Worm (Caenorhabditis elegans) whole organism, L4 larva: ENCODE data around the gene Y41E3.6.

ENCODE experiments used
- F26F4.8 ChIP-seq: fragments of 200-800 bp; sonication (Bioruptor generic); conservative IDR thresholded peaks from 2 replicates; pipeline ENCODE4 v1.3.6; 2022; ENCODE audit warnings: missing genetic modification characterization, missing compliant biosample characterization
- ama-1 ChIP-seq: fragments of 150-350 bp; optimal IDR thresholded peaks from 2 replicates; lab custom pipeline; 2014; ENCODE audit warnings: inconsistent platforms, mixed read lengths
- attf-4 ChIP-seq: sonication (generic microtip); optimal IDR thresholded peaks from 3 replicates; lab custom pipeline; 2017; ENCODE audit warnings: missing biosample characterization, missing genetic modification characterization
- ceh-82 ChIP-seq: sonication (generic microtip); optimal IDR thresholded peaks from 2 replicates; lab custom pipeline; 2017; ENCODE audit warnings: missing biosample characterization, missing genetic modification characterization
- dmd-9 ChIP-seq: fragments of 200-800 bp; sonication (Bioruptor generic); IDR thresholded peaks from 2 replicates; pipeline ENCODE4 v1.3.6; 2022; ENCODE audit warnings: missing genetic modification reagents, missing genetic modification characterization, missing compliant biosample characterization
- hif-1 ChIP-seq, 2 experiments: sonication (generic microtip); optimal IDR thresholded peaks; 2 replicates each; lab custom pipeline; 2016 to 2017; ENCODE audit warnings: missing compliant biosample characterization in 2 of 2, missing genetic modification characterization in 2 of 2, missing genetic modification reagents in 2 of 2, missing genotype in 2 of 2, mild to moderate bottlenecking in 1 of 2
- nhr-28 ChIP-seq: fragments of 150-350 bp; optimal IDR thresholded peaks from 2 replicates; lab custom pipeline; 2014; ENCODE audit warnings: missing biosample characterization, missing genetic modification characterization
- nhr-76 ChIP-seq: fragments of 150-350 bp; optimal IDR thresholded peaks from 2 replicates; lab custom pipeline; 2014; ENCODE audit warnings: missing biosample characterization, missing genetic modification characterization
- zag-1 ChIP-seq: fragments of 150-350 bp; optimal IDR thresholded peaks from 2 replicates; lab custom pipeline; 2014; ENCODE audit warnings: missing biosample characterization, missing genetic modification characterization
- zfp-3 ChIP-seq: fragments of 200-800 bp; sonication (Bioruptor generic); conservative IDR thresholded peaks from 2 replicates; pipeline ENCODE4 v1.3.6; 2022; ENCODE audit warnings: missing genetic modification reagents, missing genetic modification characterization, missing compliant biosample characterization

DNA sequence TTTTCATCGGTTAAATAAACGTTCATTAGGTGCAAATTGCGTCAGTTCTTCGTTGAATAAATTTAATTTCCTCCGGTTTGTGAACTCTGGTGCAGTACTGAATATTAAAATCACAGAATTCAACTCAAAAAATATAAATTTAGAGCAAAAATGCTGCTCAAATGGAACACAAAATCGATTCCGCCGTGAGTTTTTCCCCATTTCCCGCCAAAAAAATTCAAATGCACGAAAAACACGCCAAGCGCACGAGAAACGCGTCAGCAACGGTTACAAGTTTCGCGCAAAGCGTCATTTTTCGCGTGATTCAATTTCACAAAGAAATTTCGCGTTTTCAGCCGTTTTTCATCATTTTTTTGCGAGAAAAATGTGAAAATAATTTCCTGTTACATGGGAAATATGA, 32.9 kb downstream of the Y41E3.6 start, which contains the start of gene hrpu-1:
- TF ChIP-seq F26F4.8 (GFP tag; lab: Robert Waterston, UW) = no peak
- no peak for TF ChIP-seq zag-1 (tag; lab: Kevin White, UChicago)
- peak in 1 of 2 experiments; percentile 52 for TF ChIP-seq hif-1 (tag; optimal IDR thresholded peaks at IDR 0.05; lab: Kevin White, UChicago)
- peak; percentile 67 for TF ChIP-seq ama-1 (lab: Kevin White, UChicago)
- 0 out of 2 replicates have a peak, but pooled peaks have one; percentile 44 for TF ChIP-seq dmd-9 (GFP tag; lab: Robert Waterston, UW)
- peak; percentile 55 for TF ChIP-seq nhr-28 (tag; lab: Kevin White, UChicago)
- peak; percentile 75; the same call in 1 of the 2 replicates for TF ChIP-seq zfp-3 (GFP tag; lab: Robert Waterston, UW)
- no peak for TF ChIP-seq attf-4
- TF ChIP-seq ceh-82 (tag; lab: Kevin White, UChicago) = no peak
- no peak for TF ChIP-seq nhr-76 (tag; lab: Kevin White, UChicago)
